Fruit fly (Drosophila melanogaster) whole organism, wandering third instar larva: ENCODE data around the gene CG32706.

Experiments
- Abd-B ChIP-seq: fragments of >200 bp; optimal IDR thresholded peaks from 2 replicates; lab custom pipeline; 2017; ENCODE audit warnings: missing biosample characterization, missing genetic modification characterization
- CG32264 ChIP-seq: fragments of 200-800 bp; sonication (Bioruptor generic); optimal IDR thresholded peaks from 2 replicates; lab custom pipeline; 2016; ENCODE audit warnings: missing biosample characterization, missing genetic modification characterization
- CG9705 ChIP-seq: fragments of 200-800 bp; sonication (Bioruptor generic); optimal IDR thresholded peaks from 2 replicates; lab custom pipeline; 2018; ENCODE audit warnings: missing biosample characterization, mild to moderate bottlenecking, missing genetic modification characterization
- CrebA ChIP-seq: fragments of 200-800 bp; sonication (Bioruptor generic); optimal IDR thresholded peaks from 2 replicates; lab custom pipeline; 2016; ENCODE audit warnings: missing biosample characterization, mild to moderate bottlenecking, missing genetic modification characterization, borderline replicate concordance
- Dfd ChIP-seq: fragments of >200 bp; optimal IDR thresholded peaks from 2 replicates; lab custom pipeline; 2017; ENCODE audit warnings: missing biosample characterization, missing genetic modification characterization
- Dif ChIP-seq: fragments of 200-275, 200-300 bp; sonication (Bioruptor generic); optimal IDR thresholded peaks from 2 replicates; lab custom pipeline; 2018; ENCODE audit warnings: missing biosample characterization, missing genetic modification characterization; ENCODE audit not compliant: partially characterized antibody
- GATAd ChIP-seq: sonication (Bioruptor generic); optimal IDR thresholded peaks from 2 replicates; lab custom pipeline; 2016; ENCODE audit warnings: missing biosample characterization, missing genetic modification characterization
- HLH106 ChIP-seq: fragments of 200-800 bp; optimal IDR thresholded peaks from 3 replicates; lab custom pipeline; 2019; ENCODE audit warnings: missing biosample characterization, mild to moderate bottlenecking, missing genetic modification characterization, moderate library complexity
- Hnf4 ChIP-seq: fragments of 200-800 bp; sonication (Bioruptor generic); optimal IDR thresholded peaks from 2 replicates; lab custom pipeline; 2016; ENCODE audit warnings: missing biosample characterization, mild to moderate bottlenecking, missing genetic modification characterization
- Hr78 ChIP-seq: fragments of >200 bp; optimal IDR thresholded peaks from 2 replicates; lab custom pipeline; 2017; ENCODE audit warnings: missing biosample characterization, missing genetic modification characterization
- Hr83 ChIP-seq: fragments of 200-300 bp; sonication (Bioruptor generic); optimal IDR thresholded peaks from 2 replicates; lab custom pipeline; 2016; ENCODE audit warnings: missing biosample characterization, mild to moderate bottlenecking, missing genetic modification characterization, moderate library complexity; ENCODE audit not compliant: poor library complexity, severe bottlenecking
- Jra ChIP-seq: sonication (Bioruptor generic); optimal IDR thresholded peaks from 2 replicates; lab custom pipeline; 2016; ENCODE audit warnings: missing biosample characterization, missing genetic modification characterization
- Mio ChIP-seq: sonication (Bioruptor generic); optimal IDR thresholded peaks from 2 replicates; lab custom pipeline; 2016; ENCODE audit warnings: missing biosample characterization, missing genetic modification characterization
- Myc ChIP-seq: fragments of >200 bp; optimal IDR thresholded peaks from 2 replicates; lab custom pipeline; 2017
- N ChIP-seq: fragments of >200 bp; optimal IDR thresholded peaks from 2 replicates; lab custom pipeline; 2018; ENCODE audit warnings: missing biosample characterization, missing external identifiers, missing genetic modification characterization
- OdsH ChIP-seq: fragments of 200-800 bp; sonication (Bioruptor generic); optimal IDR thresholded peaks from 2 replicates; lab custom pipeline; 2016; ENCODE audit warnings: missing biosample characterization, mild to moderate bottlenecking, missing genetic modification characterization
- Rel ChIP-seq, 2 experiments: fragments of 200-800 bp; sonication (Bioruptor generic) in 1 of 2; optimal IDR thresholded peaks; 2 replicates in 1 of 2; 3 replicates in 1 of 2; lab custom pipeline; 2016 to 2019; ENCODE audit warnings: mild to moderate bottlenecking in 2 of 2, missing biosample characterization in 2 of 2, missing genetic modification characterization in 2 of 2, moderate library complexity in 1 of 2
- Sp1 ChIP-seq: fragments of 200-800 bp; sonication (Bioruptor generic); optimal IDR thresholded peaks from 3 replicates; lab custom pipeline; 2019; ENCODE audit warnings: missing biosample characterization, mild to moderate bottlenecking, missing genetic modification characterization, moderate library complexity
- Vsx2 ChIP-seq: fragments of 200-300, 225-300 bp; sonication (Bioruptor generic); optimal IDR thresholded peaks from 2 replicates; lab custom pipeline; 2018; ENCODE audit warnings: missing biosample characterization, missing genetic modification characterization; ENCODE audit not compliant: partially characterized antibody
- br ChIP-seq: fragments of 200-800 bp; sonication (Bioruptor generic); optimal IDR thresholded peaks from 2 replicates; lab custom pipeline; 2016; ENCODE audit warnings: missing biosample characterization, missing genetic modification characterization
- brk ChIP-seq: fragments of 200-800 bp; sonication (Bioruptor generic); optimal IDR thresholded peaks from 2 replicates; lab custom pipeline; 2016; ENCODE audit warnings: missing biosample characterization, mild to moderate bottlenecking, missing genetic modification characterization
- dl ChIP-seq, 2 experiments: fragments of 175-275, 200-275 bp in 1 of 2; fragments of 200-275 bp in 1 of 2; sonication (Bioruptor generic); optimal IDR thresholded peaks; lab custom pipeline; 2018; ENCODE audit warnings: mild to moderate bottlenecking in 2 of 2, missing biosample characterization in 2 of 2, missing genetic modification characterization in 2 of 2, moderate library complexity in 2 of 2; ENCODE audit not compliant: partially characterized antibody in 2 of 2, insufficient read depth in 1 of 2
- dmrt93B ChIP-seq: fragments of 200-800 bp; sonication (Bioruptor generic); optimal IDR thresholded peaks from 2 replicates; lab custom pipeline; 2018; ENCODE audit warnings: missing biosample characterization, mild to moderate bottlenecking, missing genetic modification characterization
- dsf ChIP-seq: sonication (Bioruptor generic); optimal IDR thresholded peaks from 2 replicates; lab custom pipeline; 2016; ENCODE audit warnings: missing biosample characterization, missing genetic modification characterization, borderline replicate concordance
- ey ChIP-seq: fragments of 200-800 bp; sonication (Bioruptor generic); optimal IDR thresholded peaks from 2 replicates; lab custom pipeline; 2016; ENCODE audit warnings: missing biosample characterization, missing genetic modification characterization
- foxo ChIP-seq, 2 experiments: fragments of 200-800 bp; sonication (Bioruptor generic); optimal IDR thresholded peaks; 2 replicates in 1 of 2; 3 replicates in 1 of 2; lab custom pipeline; 2016 to 2017; ENCODE audit warnings: missing biosample characterization in 2 of 2, missing genetic modification characterization in 2 of 2
- fru ChIP-seq: fragments of 200-800 bp; sonication (Bioruptor generic); optimal IDR thresholded peaks from 3 replicates; lab custom pipeline; 2016; ENCODE audit warnings: missing biosample characterization, mild to moderate bottlenecking, missing genetic modification characterization
- h ChIP-seq: fragments of 200-800 bp; sonication (Bioruptor generic); optimal IDR thresholded peaks from 3 replicates; lab custom pipeline; 2016; ENCODE audit warnings: missing biosample characterization, mild to moderate bottlenecking, missing genetic modification characterization
- jim ChIP-seq: fragments of 175-275, 200-325 bp; sonication (Bioruptor generic); optimal IDR thresholded peaks from 2 replicates; lab custom pipeline; 2016; ENCODE audit warnings: missing biosample characterization, mild to moderate bottlenecking, missing genetic modification characterization
- lola ChIP-seq: fragments of >200 bp; optimal IDR thresholded peaks from 2 replicates; lab custom pipeline; 2017; ENCODE audit warnings: missing biosample characterization, missing genetic modification characterization
- pan ChIP-seq: fragments of >200 bp; optimal IDR thresholded peaks from 2 replicates; lab custom pipeline; 2017
- psq ChIP-seq: fragments of 200-800 bp; sonication (Bioruptor generic); optimal IDR thresholded peaks from 3 replicates; lab custom pipeline; 2017; ENCODE audit warnings: missing biosample characterization, mild to moderate bottlenecking, missing genetic modification characterization, moderate library complexity
- rgr ChIP-seq: fragments of 200-800 bp; sonication (Bioruptor generic); optimal IDR thresholded peaks from 3 replicates; lab custom pipeline; 2016; ENCODE audit warnings: missing biosample characterization, mild to moderate bottlenecking, missing genetic modification characterization
- sage ChIP-seq: fragments of 200-800 bp; sonication (Bioruptor generic); optimal IDR thresholded peaks from 2 replicates; lab custom pipeline; 2016; ENCODE audit warnings: missing biosample characterization, mild to moderate bottlenecking, missing genetic modification characterization
- sv ChIP-seq: fragments of 200-800 bp; sonication (Bioruptor generic); optimal IDR thresholded peaks from 3 replicates; lab custom pipeline; 2016; ENCODE audit warnings: missing biosample characterization, missing genetic modification characterization
- tai ChIP-seq: sonication (Bioruptor generic); optimal IDR thresholded peaks from 2 replicates; lab custom pipeline; 2016; ENCODE audit warnings: missing biosample characterization, missing genetic modification characterization
- usp ChIP-seq: fragments of >200 bp; optimal IDR thresholded peaks from 2 replicates; lab custom pipeline; 2017; ENCODE audit warnings: missing biosample characterization, missing genetic modification characterization
- woc ChIP-seq: sonication (Bioruptor generic); optimal IDR thresholded peaks from 2 replicates; lab custom pipeline; 2016; ENCODE audit warnings: missing biosample characterization, mild to moderate bottlenecking, missing genetic modification characterization

The CG32706 gene

DNA sequence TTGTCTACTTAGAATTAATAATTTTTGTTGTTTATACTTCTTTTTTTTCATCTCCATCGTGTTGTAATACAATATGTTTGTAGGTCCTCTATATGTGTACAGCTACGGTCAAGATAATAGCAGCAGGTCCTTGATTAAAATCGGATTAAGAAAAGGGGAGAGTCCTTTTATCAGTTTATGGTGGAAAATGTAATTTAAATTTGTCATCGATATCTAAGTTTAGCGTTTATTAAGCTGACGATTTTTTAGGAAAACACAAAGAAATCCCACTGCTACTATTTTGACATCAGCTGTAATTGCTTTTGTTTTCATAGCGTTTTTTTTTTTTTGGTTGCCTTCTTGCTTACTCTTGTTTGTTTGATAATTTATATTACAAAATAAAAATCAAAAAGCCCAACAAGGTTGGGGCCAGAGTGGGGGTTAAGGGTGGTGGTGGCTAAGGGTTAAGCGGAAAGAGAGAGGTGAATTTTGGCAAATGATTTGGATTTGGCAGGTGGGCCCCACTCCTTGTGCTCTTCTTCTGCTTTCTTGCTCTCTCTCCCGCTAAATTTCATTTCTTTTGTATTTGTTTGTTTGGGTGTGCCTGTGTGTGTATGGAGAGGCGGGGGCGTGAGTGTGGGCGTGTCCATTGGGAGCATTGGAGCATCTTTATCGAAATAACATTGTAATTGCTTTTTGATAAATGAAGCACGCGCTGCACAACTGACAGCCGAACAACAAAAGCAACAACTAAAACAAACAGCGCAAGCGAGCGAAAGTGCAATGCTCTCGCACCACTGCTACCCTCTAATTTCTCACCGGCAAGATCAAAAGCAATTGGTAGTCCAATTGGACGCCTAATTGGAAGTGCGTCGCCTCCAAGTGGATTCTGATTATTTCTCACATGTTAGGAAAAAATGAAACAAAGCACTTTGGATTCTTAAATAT lies 34.2 kb downstream of the CG32706 start:
- TF ChIP-seq tai (GFP tag; lab: Kevin White, UChicago) (no peak), dl (GFP tag; optimal IDR thresholded peaks at IDR 0.05; lab: Kevin White, UChicago; ENCODE audit: insufficient read depth in 1 of 2, partially characterized antibody in 2 of 2) (no peak), CG9705 (no peak), Vsx2 (GFP tag; lab: Kevin White, UChicago) (no peak), Jra (no peak), sv (GFP tag; lab: Kevin White, UChicago) (no peak), psq (GFP tag; lab: Kevin White, UChicago) (no peak), foxo (GFP tag; optimal IDR thresholded peaks at IDR 0.05; lab: Kevin White, UChicago) (peak in 1 of 2 experiments; percentile 45), Dif (GFP tag; lab: Kevin White, UChicago) (no peak), Sp1 (GFP tag; lab: Kevin White, UChicago) (no peak), lola (no peak), HLH106 (tag; lab: Kevin White, UChicago) (peak; percentile 26), h (peak; percentile 21), CrebA (GFP tag; lab: Kevin White, UChicago) (no peak), ey (GFP tag; lab: Kevin White, UChicago) (peak; percentile 30), Dfd (GFP tag; lab: Kevin White, UChicago) (no peak), Hr83 (GFP tag; lab: Kevin White, UChicago) (no peak), N (GFP tag; lab: Kevin White, UChicago) (no peak), GATAd (GFP tag; lab: Kevin White, UChicago) (no peak), sage (GFP tag; lab: Kevin White, UChicago) (no peak), Abd-B (no peak), rgr (GFP tag; lab: Kevin White, UChicago) (peak; percentile 30), OdsH (peak; percentile 2), fru (GFP tag; lab: Kevin White, UChicago) (peak; percentile 49), dmrt93B (GFP tag; lab: Kevin White, UChicago) (peak; percentile 7), Rel (GFP tag; optimal IDR thresholded peaks at IDR 0.05; lab: Kevin White, UChicago) (no peak), Rel (tag; optimal IDR thresholded peaks at IDR 0.05; lab: Kevin White, UChicago) (no peak), usp (GFP tag; lab: Kevin White, UChicago) (no peak), Myc (lab: Kevin White, UChicago) (no peak), dsf (no peak), CG32264 (GFP tag; lab: Kevin White, UChicago) (no peak), pan (no peak), jim (no peak), brk (GFP tag; lab: Kevin White, UChicago) (no peak), woc (GFP tag; lab: Kevin White, UChicago) (peak; percentile 17), Mio (no peak), Hnf4 (GFP tag; lab: Kevin White, UChicago) (no peak), br (GFP tag; lab: Kevin White, UChicago) (no peak), Hr78 (GFP tag; lab: Kevin White, UChicago) (no peak)
- TF ChIP-seq, all 38 proteins: peak for 9

DNA sequence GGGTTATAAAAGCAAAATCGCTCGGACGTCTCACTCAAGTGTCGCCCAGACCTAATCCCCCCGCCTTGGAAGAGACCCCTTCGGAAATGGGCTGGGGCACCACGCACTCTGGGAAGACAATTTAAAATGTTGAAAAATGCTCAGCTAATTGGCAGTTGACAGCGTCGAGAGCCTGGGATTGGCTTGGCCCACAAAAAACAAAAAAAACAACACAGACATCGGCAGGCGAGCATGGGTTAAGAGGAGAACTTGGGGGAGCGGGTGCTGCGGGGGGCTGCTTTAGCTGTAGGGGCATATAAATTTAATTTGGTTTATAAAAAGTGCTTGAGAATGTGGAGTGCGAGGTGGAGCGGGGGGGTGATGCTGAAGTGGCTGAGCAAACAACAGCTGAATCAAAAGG lies 35.6 kb downstream of the CG32706 start:
- TF ChIP-seq sage (GFP tag; lab: Kevin White, UChicago) (no peak), usp (GFP tag; lab: Kevin White, UChicago) (no peak), Rel (GFP tag; optimal IDR thresholded peaks at IDR 0.05; lab: Kevin White, UChicago) (no peak), Rel (tag; optimal IDR thresholded peaks at IDR 0.05; lab: Kevin White, UChicago) (no peak), Dfd (GFP tag; lab: Kevin White, UChicago) (no peak), pan (no peak), dl (GFP tag; optimal IDR thresholded peaks at IDR 0.05; lab: Kevin White, UChicago; ENCODE audit: insufficient read depth in 1 of 2, partially characterized antibody in 2 of 2) (no peak), h (no peak), Hr83 (GFP tag; lab: Kevin White, UChicago) (no peak), lola (no peak), ey (GFP tag; lab: Kevin White, UChicago) (no peak)
